Worm (Caenorhabditis elegans) whole organism, early embryonic: ENCODE measurements around the gene fipr-15.

ENCODE experiments used
- F13C5.2 ChIP-seq: sonication (generic microtip); optimal IDR thresholded peaks from 2 replicates; lab custom pipeline; 2017; ENCODE audit warnings: mild to moderate bottlenecking, missing genetic modification characterization, inconsistent platforms, missing compliant biosample characterization
- ama-1 ChIP-seq: fragments of 150-350 bp; optimal IDR thresholded peaks from 2 replicates; lab custom pipeline; 2014
- hnd-1 ChIP-seq: sonication (generic microtip); optimal IDR thresholded peaks from 2 replicates; lab custom pipeline; 2016; ENCODE audit warnings: missing genetic modification characterization, missing compliant biosample characterization

ce11 chrIV:10884263-10884662 lies 3.9 kb downstream of the fipr-15 start, which contains the start of gene F13E9.5:
- no peak for TF ChIP-seq F13C5.2 (tag; lab: Kevin White, UChicago)
- TF ChIP-seq hnd-1 (tag; lab: Kevin White, UChicago): no peak
- no peak for TF ChIP-seq ama-1 (lab: Kevin White, UChicago)
